Worm (Caenorhabditis elegans) whole organism, L1 larva: ENCODE results near the gene B0280.9.

ENCODE experiments used
- C16A3.4 ChIP-seq: fragments of 150-350 bp; optimal IDR thresholded peaks from 2 replicates; lab custom pipeline; 2014; ENCODE audit warnings: missing biosample characterization, missing genetic modification characterization
- elt-3 ChIP-seq, 6 experiments: fragments of 150-350 bp in 1 of 6; sonication (generic microtip); optimal IDR thresholded peaks; 2 replicates each; lab custom pipeline; 2017 to 2018; ENCODE audit warnings: missing biosample characterization in 6 of 6, missing genetic modification characterization in 6 of 6, inconsistent platforms in 1 of 6
- fkh-4 ChIP-seq: sonication (generic microtip); optimal IDR thresholded peaks from 2 replicates; lab custom pipeline; 2016; ENCODE audit warnings: missing compliant biosample characterization, missing genetic modification characterization, borderline replicate concordance
- mep-1 ChIP-seq: fragments of 150-350 bp; optimal IDR thresholded peaks from 2 replicates; lab custom pipeline; 2014; ENCODE audit warnings: missing biosample characterization, missing genetic modification characterization
- nhr-76 ChIP-seq: sonication (generic microtip); optimal IDR thresholded peaks from 2 replicates; lab custom pipeline; 2017; ENCODE audit warnings: missing biosample characterization, missing genetic modification characterization
- sox-4 ChIP-seq: sonication (generic microtip); optimal IDR thresholded peaks from 2 replicates; lab custom pipeline; 2016; ENCODE audit warnings: missing genetic modification characterization, missing compliant biosample characterization
- unc-62 ChIP-seq: fragments of 150-350 bp; optimal IDR thresholded peaks from 2 replicates; lab custom pipeline; 2014; ENCODE audit warnings: missing biosample characterization, missing genetic modification reagents, missing genetic modification characterization

ce11 chrIII:7103940-7104440 is 18.7 kb downstream of the B0280.9 start, which contains the start of gene cpg-2:
- TF ChIP-seq mep-1 (tag; lab: Kevin White, UChicago) = no peak
- no peak for TF ChIP-seq elt-3 (tag; optimal IDR thresholded peaks at IDR 0.05; lab: Kevin White, UChicago)
- no peak for TF ChIP-seq C16A3.4 (tag; lab: Kevin White, UChicago)
- TF ChIP-seq sox-4 (tag; lab: Kevin White, UChicago) = no peak
- no peak for TF ChIP-seq nhr-76 (tag; lab: Kevin White, UChicago)
- TF ChIP-seq unc-62 (GFP tag; lab: Kevin White, UChicago) = no peak
- TF ChIP-seq fkh-4 (tag; lab: Kevin White, UChicago) = no peak
